Worm (Caenorhabditis elegans): Measurements from ENCODE around the gene ZC250.5.

DNA sequence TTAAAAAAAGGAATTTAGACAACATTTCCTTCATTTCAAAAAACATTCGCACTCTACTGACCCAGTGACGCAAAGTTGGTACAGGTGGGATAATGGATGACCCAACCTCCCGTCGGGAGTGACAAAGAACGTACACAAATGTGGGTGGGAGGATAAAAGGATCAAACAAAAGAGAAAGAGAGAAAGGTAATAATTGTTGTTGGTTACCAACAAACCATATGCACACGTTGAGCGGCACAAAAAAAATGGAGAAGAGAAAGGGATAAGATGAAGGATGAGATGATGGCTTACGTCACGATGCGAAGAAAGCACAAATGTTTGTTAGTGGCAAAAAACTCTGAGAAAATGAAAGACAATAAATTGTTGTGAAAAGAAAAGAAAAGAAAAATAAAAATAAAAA is 46.1 kb downstream of the ZC250.5 start:
- TF ChIP-seq ceh-24 (tag; optimal IDR thresholded peaks at IDR 0.05): no peak
- TF ChIP-seq F13H6.1 (tag; optimal IDR thresholded peaks at IDR 0.05): no peak
- no peak for TF ChIP-seq pqm-1 (tag; optimal IDR thresholded peaks at IDR 0.05)
- TF ChIP-seq lim-6 (tag; optimal IDR thresholded peaks at IDR 0.05): no peak
- TF ChIP-seq nhr-11 (tag; optimal IDR thresholded peaks at IDR 0.05): no peak
- TF ChIP-seq odd-2 (tag; optimal IDR thresholded peaks at IDR 0.05): no peak
- no peak for TF ChIP-seq pha-2 (tag; optimal IDR thresholded peaks at IDR 0.05)
- TF ChIP-seq tbx-7 (tag; optimal IDR thresholded peaks at IDR 0.05): no peak
- no peak for TF ChIP-seq ama-1 (optimal IDR thresholded peaks at IDR 0.05)

All from whole organism, late embryonic.